In genomic region chr3R:14875274-14875964, dm6 we compare ENCODE assay signal across 4 fruit fly cellular contexts.
TF ChIP-seq lines count a peak whose summit lies in the region.

btsz (minus strand) TSS chr3R:14875488.

- no peak for TF ChIP-seq CTCF in whole organism, embryonic (GFP tag; optimal IDR thresholded peaks at IDR 0.05; lab: Kevin White, UChicago)

TF ChIP-seq in whole organism, adult, 20 proteins besides CTCF, POLR2A, EP300 and RAD21:
- TF ChIP-seq CG7045 (GFP tag; optimal IDR thresholded peaks at IDR 0.05; lab: Kevin White, UChicago), result peak; percentile 34
- no peak for TF ChIP-seq Hr96 (GFP tag; optimal IDR thresholded peaks at IDR 0.05; lab: Kevin White, UChicago)
- no peak for TF ChIP-seq ovo (GFP tag; optimal IDR thresholded peaks at IDR 0.05; lab: Kevin White, UChicago)
- TF ChIP-seq CG11617 (GFP tag; optimal IDR thresholded peaks at IDR 0.05; lab: Kevin White, UChicago), result no peak
- peak; percentile 7 for TF ChIP-seq Clk (GFP tag; optimal IDR thresholded peaks at IDR 0.05; lab: Kevin White, UChicago)
- no peak for TF ChIP-seq CG5204 (GFP tag; optimal IDR thresholded peaks at IDR 0.05; lab: Kevin White, UChicago)
- TF ChIP-seq CG33017 (tag; optimal IDR thresholded peaks at IDR 0.05; lab: Kevin White, UChicago), result no peak
- no peak for TF ChIP-seq CG1620 (GFP tag; optimal IDR thresholded peaks at IDR 0.05; lab: Kevin White, UChicago)
- TF ChIP-seq CG12768 (GFP tag; optimal IDR thresholded peaks at IDR 0.05; lab: Kevin White, UChicago), result peak; percentile 50
- TF ChIP-seq kay (GFP tag; lab: Kevin White, UChicago; ENCODE audit: borderline replicate concordance), result no peak

TF ChIP-seq in whole organism, embryonic, 481 proteins besides CTCF, POLR2A, EP300 and RAD21 (continues in another document):
- TF ChIP-seq CG9609 (GFP tag; optimal IDR thresholded peaks at IDR 0.05; lab: Kevin White, UChicago) (no peak), CG10147 (GFP tag; optimal IDR thresholded peaks at IDR 0.05; lab: Kevin White, UChicago) (peak; percentile 72), CG11696 (GFP tag; IDR thresholded peaks at IDR 0.05; lab: Robert Waterston, UW) (no peak), Atf6 (GFP tag; IDR thresholded peaks at IDR 0.05; lab: Robert Waterston, UW) (0 out of 2 replicates have a peak, but pooled peaks have one; percentile 16), CG13424 (tag; optimal IDR thresholded peaks at IDR 0.05; lab: Kevin White, UChicago) (peak; percentile 54), Vsx1 (GFP tag; optimal IDR thresholded peaks at IDR 0.05; lab: Kevin White, UChicago) (no peak), CoRest (tag; optimal IDR thresholded peaks at IDR 0.05; lab: Kevin White, UChicago) (peak; percentile 59), CG12659 (GFP tag; optimal IDR thresholded peaks at IDR 0.05; lab: Kevin White, UChicago) (peak; percentile 47), CG9727 (GFP tag; optimal IDR thresholded peaks at IDR 0.05; lab: Kevin White, UChicago) (peak; percentile 71), grn (GFP tag; optimal IDR thresholded peaks at IDR 0.05; lab: Kevin White, UChicago) (no peak), Dip3 (GFP tag; optimal IDR thresholded peaks at IDR 0.05; lab: Kevin White, UChicago) (peak; percentile 17), CG4820 (GFP tag; optimal IDR thresholded peaks at IDR 0.05; lab: Kevin White, UChicago) (peak; percentile 15), CG10959 (GFP tag; IDR thresholded peaks at IDR 0.05; lab: Robert Waterston, UW) (no peak), exex (tag; optimal IDR thresholded peaks at IDR 0.05; lab: Kevin White, UChicago) (peak; percentile 15), abd-A (tag; optimal IDR thresholded peaks at IDR 0.05; lab: Kevin White, UChicago) (peak; percentile 32), B-H2 (GFP tag; optimal IDR thresholded peaks at IDR 0.05; lab: Kevin White, UChicago) (peak; percentile 11), Fer3 (tag; optimal IDR thresholded peaks at IDR 0.05; lab: Kevin White, UChicago) (peak; percentile 10), CG18619 (GFP tag; optimal IDR thresholded peaks at IDR 0.05; lab: Kevin White, UChicago) (peak; percentile 59), zfh2 (GFP tag; optimal IDR thresholded peaks at IDR 0.05; lab: Kevin White, UChicago) (peak; percentile 5), CG6765 (GFP tag; optimal IDR thresholded peaks at IDR 0.05; lab: Kevin White, UChicago) (peak; percentile 46), sim (GFP tag; IDR thresholded peaks at IDR 0.05; lab: Robert Waterston, UW) (no peak), Hr51 (GFP tag; optimal IDR thresholded peaks at IDR 0.05; lab: Kevin White, UChicago) (peak in 1 of 2 experiments; percentile 60), CG9817 (tag; optimal IDR thresholded peaks at IDR 0.05; lab: Kevin White, UChicago) (peak; percentile 13), D19B (GFP tag; optimal IDR thresholded peaks at IDR 0.05; lab: Kevin White, UChicago) (peak; percentile 20), ssp (GFP tag; IDR thresholded peaks at IDR 0.05; lab: Robert Waterston, UW) (no peak), CG2129 (GFP tag; IDR thresholded peaks at IDR 0.05; lab: Robert Waterston, UW; ENCODE audit: partially characterized antibody) (no peak)

TF ChIP-seq in whole organism, prepupa, 60 proteins besides CTCF, POLR2A, EP300 and RAD21:
- TF ChIP-seq CG3032 (tag; optimal IDR thresholded peaks at IDR 0.05; lab: Kevin White, UChicago) (no peak), lz (GFP tag; optimal IDR thresholded peaks at IDR 0.05; lab: Kevin White, UChicago) (no peak), CG4318 (GFP tag; optimal IDR thresholded peaks at IDR 0.05; lab: Kevin White, UChicago) (peak; percentile 29)

TF ChIP-seq in whole organism, wandering third instar larva, 38 proteins besides CTCF, POLR2A, EP300 and RAD21:
- TF ChIP-seq sv (GFP tag; optimal IDR thresholded peaks at IDR 0.05; lab: Kevin White, UChicago), result peak; percentile 27
- no peak for TF ChIP-seq tai (GFP tag; optimal IDR thresholded peaks at IDR 0.05; lab: Kevin White, UChicago)
